Fruit fly (Drosophila melanogaster) Kc167 (cell line): ENCODE measurements around the gene Bcs1.

Source experiments
- Myc ChIP-seq: fragments of >200 bp; optimal IDR thresholded peaks from 2 replicates; lab custom pipeline; 2017; ENCODE audit warnings: missing external identifiers
- Sin3A ChIP-seq: fragments of >200 bp; optimal IDR thresholded peaks from 2 replicates; lab custom pipeline; 2018; ENCODE audit warnings: missing external identifiers

DNA sequence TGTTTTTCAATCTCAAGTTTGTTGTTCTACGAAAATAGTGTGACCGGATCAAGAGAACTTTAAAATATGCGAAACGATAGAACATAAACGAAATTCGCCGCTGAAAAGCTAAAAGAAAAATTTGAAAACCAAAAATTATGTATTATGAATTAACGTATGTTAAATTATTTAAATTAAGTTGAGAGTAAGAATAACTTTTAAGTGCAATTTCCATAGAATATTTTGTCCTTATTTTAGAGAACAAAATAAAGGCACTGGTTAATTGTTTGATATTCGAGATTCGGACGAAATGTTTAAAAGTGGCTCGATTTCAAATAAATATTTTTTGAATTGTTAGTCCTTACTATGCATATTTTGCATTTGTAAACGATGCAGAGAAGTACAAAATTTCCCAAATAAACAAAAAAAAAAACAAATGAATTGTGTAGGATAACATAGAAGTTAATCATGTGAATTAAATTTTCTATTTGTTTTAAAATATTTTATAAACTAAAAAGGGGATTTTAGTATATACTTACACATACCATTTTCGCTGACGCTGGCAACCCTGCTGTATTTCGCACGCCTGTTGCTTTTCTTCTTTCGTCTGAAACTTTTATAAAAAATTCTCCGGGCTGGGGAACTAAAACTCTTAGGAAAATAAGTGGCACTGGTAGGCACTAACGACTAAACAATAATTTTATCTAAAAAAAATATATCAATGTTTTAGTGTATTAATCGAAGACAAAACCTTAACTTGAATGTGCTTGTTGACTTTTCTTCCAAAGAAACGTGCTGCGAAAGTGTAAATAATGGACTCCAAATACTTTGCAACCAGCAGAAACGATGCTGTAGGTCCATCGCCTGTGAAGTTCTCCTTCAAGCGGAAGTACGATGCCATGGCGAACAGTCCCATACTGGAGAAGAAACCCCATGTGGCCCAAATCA, 11.6 kb upstream of the Bcs1 start, which contains the start of the genes CG5727 and ath:
- TF ChIP-seq Myc (lab: Kevin White, UChicago) (no peak), Sin3A (lab: Kevin White, UChicago) (no peak)
